Fruit fly (Drosophila melanogaster): ENCODE results near the gene CG42827.

The CG42827 gene

DNA sequence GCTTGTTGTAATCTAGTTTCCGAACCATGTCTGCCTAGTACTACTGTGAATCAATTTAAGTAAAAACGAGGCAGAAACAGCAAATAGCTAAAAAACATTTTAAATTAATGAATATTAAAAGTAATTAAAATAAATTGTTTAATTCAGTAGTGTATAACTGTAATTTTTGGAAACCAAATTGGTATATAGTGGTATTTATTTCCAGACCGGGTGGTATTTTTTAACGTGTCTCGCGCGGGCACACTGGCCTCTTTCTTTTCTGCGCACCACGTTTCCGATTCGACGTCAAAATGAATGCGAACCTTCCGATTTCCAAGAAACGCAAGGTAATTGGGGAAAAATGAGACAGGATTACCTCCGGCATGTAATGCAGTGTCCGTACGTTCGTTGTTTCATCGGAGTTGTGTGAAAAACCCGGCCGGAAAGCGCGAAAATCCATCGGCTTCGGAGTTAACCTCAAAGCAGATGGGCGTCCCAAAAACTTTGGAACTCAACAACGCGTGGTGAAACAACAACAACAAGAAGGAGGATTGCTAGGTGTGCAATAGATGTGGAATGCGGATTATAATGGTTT is 14.1 kb upstream of the CG42827 start, which contains the start of gene RpS3:
RpS3 (plus strand) TSS at position 248 of the 574 bp plus-strand sequence.
- TF ChIP-seq Rel (GFP tag; optimal IDR thresholded peaks at IDR 0.05) (no peak), Rel (tag; optimal IDR thresholded peaks at IDR 0.05) (peak; percentile 42), Myc (optimal IDR thresholded peaks at IDR 0.05) (peak; percentile 46), sage (GFP tag; optimal IDR thresholded peaks at IDR 0.05) (no peak), HLH106 (tag; optimal IDR thresholded peaks at IDR 0.05) (peak; percentile 25), Sp1 (GFP tag; optimal IDR thresholded peaks at IDR 0.05) (peak; percentile 56), N (GFP tag; optimal IDR thresholded peaks at IDR 0.05) (no peak), rgr (GFP tag; optimal IDR thresholded peaks at IDR 0.05) (peak; percentile 32)

DNA sequence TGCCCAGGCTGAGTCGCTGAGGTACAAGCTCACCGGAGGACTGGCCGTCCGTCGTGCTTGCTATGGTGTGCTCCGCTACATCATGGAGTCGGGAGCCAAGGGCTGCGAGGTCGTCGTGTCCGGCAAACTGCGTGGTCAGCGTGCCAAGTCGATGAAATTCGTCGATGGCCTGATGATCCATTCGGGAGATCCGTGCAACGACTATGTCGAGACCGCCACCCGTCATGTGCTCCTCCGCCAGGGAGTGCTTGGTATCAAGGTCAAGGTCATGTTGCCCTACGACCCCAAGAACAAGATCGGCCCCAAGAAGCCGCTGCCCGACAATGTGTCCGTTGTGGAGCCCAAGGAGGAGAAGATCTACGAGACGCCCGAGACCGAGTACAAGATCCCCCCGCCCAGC is 13.3 kb upstream of the CG42827 start:
- TF ChIP-seq foxo (GFP tag; optimal IDR thresholded peaks at IDR 0.05) (no peak), Myc (optimal IDR thresholded peaks at IDR 0.05) (no peak), CrebA (GFP tag; optimal IDR thresholded peaks at IDR 0.05; ENCODE audit: borderline replicate concordance) (no peak), HLH106 (tag; optimal IDR thresholded peaks at IDR 0.05) (no peak), brk (GFP tag; optimal IDR thresholded peaks at IDR 0.05) (no peak), CG32264 (GFP tag; optimal IDR thresholded peaks at IDR 0.05) (no peak), dsf (GFP tag; optimal IDR thresholded peaks at IDR 0.05; ENCODE audit: borderline replicate concordance) (no peak), h (GFP tag; optimal IDR thresholded peaks at IDR 0.05) (no peak), OdsH (GFP tag; optimal IDR thresholded peaks at IDR 0.05) (no peak), Vsx2 (GFP tag; optimal IDR thresholded peaks at IDR 0.05; ENCODE audit: partially characterized antibody) (no peak), Hnf4 (GFP tag; optimal IDR thresholded peaks at IDR 0.05) (no peak), Dfd (GFP tag; optimal IDR thresholded peaks at IDR 0.05) (no peak), sage (GFP tag; optimal IDR thresholded peaks at IDR 0.05) (no peak), Hr83 (GFP tag; optimal IDR thresholded peaks at IDR 0.05; ENCODE audit: poor library complexity, severe bottlenecking) (no peak)

DNA sequence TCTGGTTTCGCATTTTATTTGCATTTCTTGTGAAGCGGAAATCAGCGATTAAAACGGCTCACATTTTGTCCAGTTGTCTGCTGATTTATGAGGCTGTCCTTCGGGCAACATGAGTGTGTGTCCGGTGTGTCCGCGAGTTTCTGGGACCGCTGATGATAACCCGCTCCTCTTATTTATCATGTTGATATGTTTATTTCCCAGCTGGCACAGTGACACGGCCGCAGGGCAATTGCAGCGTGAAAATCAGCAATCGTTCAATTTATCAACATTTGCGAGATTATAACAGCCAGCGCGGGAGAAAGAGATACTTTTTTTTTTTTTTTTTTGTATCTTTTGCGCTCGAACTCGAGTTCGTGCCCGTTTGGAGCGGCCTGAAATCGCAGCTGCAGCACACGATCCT is 12.4 kb upstream of the CG42827 start:
- no peak for TF ChIP-seq jim (GFP tag; optimal IDR thresholded peaks at IDR 0.05)
- TF ChIP-seq HLH106 (tag; optimal IDR thresholded peaks at IDR 0.05), result no peak
- no peak for TF ChIP-seq Hnf4 (GFP tag; optimal IDR thresholded peaks at IDR 0.05)

DNA sequence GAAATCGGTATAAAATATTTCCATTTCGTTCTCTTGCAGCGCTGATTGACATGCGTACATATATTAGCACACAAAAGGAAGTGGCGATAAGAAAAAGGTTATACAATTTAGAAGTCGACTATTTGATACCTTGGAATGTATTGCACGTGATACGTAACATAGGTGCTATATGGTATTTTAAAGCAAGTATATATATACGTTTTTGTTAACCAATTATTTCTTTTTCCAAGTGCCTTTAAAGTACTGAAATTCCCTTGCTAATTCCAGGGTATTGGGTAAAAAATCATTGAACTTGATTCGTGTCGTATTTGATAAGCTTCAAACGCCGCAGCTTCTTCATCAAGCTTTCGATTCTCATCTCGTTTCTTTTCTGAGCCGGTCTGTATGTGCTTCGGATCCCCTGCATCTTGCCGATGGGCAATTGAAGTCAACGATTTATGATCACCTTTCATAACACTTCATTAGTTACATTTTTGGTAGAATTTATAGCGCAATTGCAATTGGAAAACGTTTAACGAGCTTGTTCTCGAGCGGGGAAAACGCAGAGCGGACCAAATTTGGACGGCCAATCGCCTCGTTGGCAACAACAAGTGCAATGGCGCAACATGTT is 9.1 kb upstream of the CG42827 start, which contains the start of gene CG4408:
CG4408 (minus strand) TSS at position 60 of the 610 bp plus-strand sequence.
- TF ChIP-seq tai (GFP tag; optimal IDR thresholded peaks at IDR 0.05) (no peak), CrebA (GFP tag; optimal IDR thresholded peaks at IDR 0.05; ENCODE audit: borderline replicate concordance) (no peak), dl (GFP tag; optimal IDR thresholded peaks at IDR 0.05; ENCODE audit: insufficient read depth in 1 of 2, partially characterized antibody in 2 of 2) (no peak), Hnf4 (GFP tag; optimal IDR thresholded peaks at IDR 0.05) (peak; percentile 94), dsf (GFP tag; optimal IDR thresholded peaks at IDR 0.05; ENCODE audit: borderline replicate concordance) (peak; percentile 55), Jra (GFP tag; optimal IDR thresholded peaks at IDR 0.05) (peak; percentile 83), Hr78 (GFP tag; optimal IDR thresholded peaks at IDR 0.05) (no peak), OdsH (GFP tag; optimal IDR thresholded peaks at IDR 0.05) (peak; percentile 93), sv (GFP tag; optimal IDR thresholded peaks at IDR 0.05) (peak; percentile 14), woc (GFP tag; optimal IDR thresholded peaks at IDR 0.05) (peak; percentile 86), Sp1 (GFP tag; optimal IDR thresholded peaks at IDR 0.05) (peak; percentile 90), CG9705 (GFP tag; optimal IDR thresholded peaks at IDR 0.05) (peak; percentile 90), Vsx2 (GFP tag; optimal IDR thresholded peaks at IDR 0.05; ENCODE audit: partially characterized antibody) (no peak), sage (GFP tag; optimal IDR thresholded peaks at IDR 0.05) (peak; percentile 75), GATAd (GFP tag; optimal IDR thresholded peaks at IDR 0.05) (peak; percentile 52), ey (GFP tag; optimal IDR thresholded peaks at IDR 0.05) (peak; percentile 95), lola (GFP tag; optimal IDR thresholded peaks at IDR 0.05) (no peak), Myc (optimal IDR thresholded peaks at IDR 0.05) (no peak), fru (GFP tag; optimal IDR thresholded peaks at IDR 0.05) (peak; percentile 91), Dfd (GFP tag; optimal IDR thresholded peaks at IDR 0.05) (no peak), pan (optimal IDR thresholded peaks at IDR 0.05) (peak; percentile 72), rgr (GFP tag; optimal IDR thresholded peaks at IDR 0.05) (peak; percentile 90), usp (GFP tag; optimal IDR thresholded peaks at IDR 0.05) (no peak), psq (GFP tag; optimal IDR thresholded peaks at IDR 0.05) (peak; percentile 86), h (GFP tag; optimal IDR thresholded peaks at IDR 0.05) (peak; percentile 52), Dif (GFP tag; optimal IDR thresholded peaks at IDR 0.05; ENCODE audit: partially characterized antibody) (no peak), Hr83 (GFP tag; optimal IDR thresholded peaks at IDR 0.05; ENCODE audit: poor library complexity, severe bottlenecking) (no peak), HLH106 (tag; optimal IDR thresholded peaks at IDR 0.05) (peak; percentile 93), jim (GFP tag; optimal IDR thresholded peaks at IDR 0.05) (no peak), CG32264 (GFP tag; optimal IDR thresholded peaks at IDR 0.05) (no peak), Abd-B (GFP tag; optimal IDR thresholded peaks at IDR 0.05) (no peak), br (GFP tag; optimal IDR thresholded peaks at IDR 0.05) (peak; percentile 93), foxo (GFP tag; optimal IDR thresholded peaks at IDR 0.05) (peak in 1 of 2 experiments; percentile 93), dmrt93B (GFP tag; optimal IDR thresholded peaks at IDR 0.05) (peak; percentile 80), Mio (GFP tag; optimal IDR thresholded peaks at IDR 0.05) (peak; percentile 1), N (GFP tag; optimal IDR thresholded peaks at IDR 0.05) (no peak), Rel (GFP tag; optimal IDR thresholded peaks at IDR 0.05) (no peak), Rel (tag; optimal IDR thresholded peaks at IDR 0.05) (peak; percentile 68), brk (GFP tag; optimal IDR thresholded peaks at IDR 0.05) (peak; percentile 84)
